Worm (Caenorhabditis elegans) whole organism, young adult: ENCODE measurements around the gene nep-4.

Source experiments
- B0035.1 ChIP-seq: sonication (generic microtip); optimal IDR thresholded peaks from 2 replicates; lab custom pipeline; 2016; ENCODE audit warnings: missing genetic modification characterization, mild to moderate bottlenecking, missing compliant biosample characterization, missing genotype, missing genetic modification reagents
- B0261.1 ChIP-seq: sonication (generic microtip); optimal IDR thresholded peaks from 2 replicates; lab custom pipeline; 2016; ENCODE audit warnings: mild to moderate bottlenecking, missing genetic modification characterization, moderate library complexity, missing compliant biosample characterization
- F22D6.2 ChIP-seq: sonication (generic microtip); optimal IDR thresholded peaks from 2 replicates; lab custom pipeline; 2016; ENCODE audit warnings: mild to moderate bottlenecking, missing genetic modification characterization, missing compliant biosample characterization
- F23B12.7 ChIP-seq: sonication (generic microtip); optimal IDR thresholded peaks from 2 replicates; lab custom pipeline; 2017; ENCODE audit warnings: missing genetic modification characterization, mild to moderate bottlenecking, missing compliant biosample characterization, antibody characterized with exemption, moderate library complexity; ENCODE audit not compliant: insufficient read depth
- F33H1.4 ChIP-seq: fragments of 200-800 bp; sonication (Bioruptor generic); IDR thresholded peaks from 2 replicates; pipeline ENCODE4 v1.3.6; 2022; ENCODE audit warnings: missing genetic modification reagents, missing genetic modification characterization, missing compliant biosample characterization
- F57C9.4 ChIP-seq: sonication (generic microtip); optimal IDR thresholded peaks from 2 replicates; lab custom pipeline; 2017; ENCODE audit warnings: mild to moderate bottlenecking, missing genetic modification characterization, missing compliant biosample characterization
- T26A5.8 ChIP-seq: sonication (generic microtip); optimal IDR thresholded peaks from 2 replicates; lab custom pipeline; 2016; ENCODE audit warnings: missing genetic modification characterization, missing compliant biosample characterization
- Y53F4B.3 ChIP-seq: fragments of 200-800 bp; sonication (Bioruptor generic); IDR thresholded peaks from 2 replicates; pipeline ENCODE4 v1.3.6; 2022; ENCODE audit warnings: missing genetic modification reagents, missing genetic modification characterization, missing compliant biosample characterization
- Y56A3A.18 ChIP-seq: fragments of 200-800 bp; sonication (Bioruptor generic); IDR thresholded peaks from 2 replicates; pipeline ENCODE4 v1.3.6; 2022; ENCODE audit warnings: missing genetic modification reagents, missing genetic modification characterization, missing compliant biosample characterization
- akir-1 ChIP-seq: fragments of 200-800 bp; sonication (Bioruptor generic); optimal IDR thresholded peaks from 2 replicates; lab custom pipeline; 2018; ENCODE audit warnings: mild to moderate bottlenecking, missing genetic modification characterization, moderate library complexity, missing compliant biosample characterization
- athp-1 ChIP-seq: sonication (generic microtip); optimal IDR thresholded peaks from 2 replicates; lab custom pipeline; 2017; ENCODE audit warnings: mild to moderate bottlenecking, missing genetic modification characterization, missing compliant biosample characterization
- ccch-3 ChIP-seq: fragments of 200-800 bp; sonication (Bioruptor generic); optimal IDR thresholded peaks from 2 replicates; lab custom pipeline; 2018; ENCODE audit warnings: mild to moderate bottlenecking, missing genetic modification characterization, missing compliant biosample characterization
- cebp-2 ChIP-seq: fragments of 200-800 bp; sonication (Bioruptor generic); IDR thresholded peaks from 2 replicates; pipeline ENCODE4 v1.3.6; 2022; ENCODE audit warnings: missing genetic modification characterization, missing compliant biosample characterization
- ceh-100 ChIP-seq: fragments of 200-800 bp; sonication (Bioruptor generic); IDR thresholded peaks from 2 replicates; pipeline ENCODE4 v1.3.6; 2022; ENCODE audit warnings: missing genetic modification reagents, missing genetic modification characterization, missing compliant biosample characterization
- ceh-40 ChIP-seq: fragments of 200-800 bp; sonication (Bioruptor generic); IDR thresholded peaks from 2 replicates; pipeline ENCODE4 v1.3.6; 2022; ENCODE audit warnings: missing genetic modification characterization, missing compliant biosample characterization
- ceh-58 ChIP-seq: fragments of 200-800 bp; sonication (Bioruptor generic); IDR thresholded peaks from 2 replicates; pipeline ENCODE4 v1.3.6; 2022; ENCODE audit warnings: missing genetic modification characterization, missing compliant biosample characterization
- ceh-79 ChIP-seq: sonication (generic microtip); optimal IDR thresholded peaks from 2 replicates; lab custom pipeline; 2017; ENCODE audit warnings: mild to moderate bottlenecking, missing genetic modification characterization, missing compliant biosample characterization
- ceh-91 ChIP-seq: fragments of 200-800 bp; sonication (Bioruptor generic); IDR thresholded peaks from 2 replicates; pipeline ENCODE4 v1.3.6; 2022; ENCODE audit warnings: missing genetic modification reagents, missing genetic modification characterization, missing compliant biosample characterization
- die-1 ChIP-seq: sonication (generic microtip); optimal IDR thresholded peaks from 2 replicates; lab custom pipeline; 2016; ENCODE audit warnings: missing genotype, mild to moderate bottlenecking, missing genetic modification characterization, missing compliant biosample characterization
- egl-44 ChIP-seq: fragments of 200-800 bp; sonication (Bioruptor generic); IDR thresholded peaks from 2 replicates; pipeline ENCODE4 v1.3.6; 2022; ENCODE audit warnings: missing genetic modification reagents, missing genetic modification characterization, missing compliant biosample characterization
- egrh-3 ChIP-seq: fragments of 200-800 bp; sonication (Bioruptor generic); IDR thresholded peaks from 2 replicates; pipeline ENCODE4 v1.3.6; 2022; ENCODE audit warnings: missing genetic modification reagents, missing genetic modification characterization, missing compliant biosample characterization
- hrde-1 ChIP-seq: sonication (generic microtip); optimal IDR thresholded peaks from 2 replicates; lab custom pipeline; 2016; ENCODE audit warnings: missing genetic modification characterization, mild to moderate bottlenecking, missing compliant biosample characterization, moderate library complexity, missing genotype, missing genetic modification reagents, borderline replicate concordance
- hsf-1 ChIP-seq: fragments of 200-800 bp; sonication (Bioruptor generic); IDR thresholded peaks from 2 replicates; pipeline ENCODE4 v1.3.6; 2022; ENCODE audit warnings: missing genetic modification reagents, missing genetic modification characterization, missing compliant biosample characterization
- let-607 ChIP-seq, 2 experiments: fragments of 200-800 bp in 1 of 2; sonication (Bioruptor generic) in 1 of 2; sonication (generic microtip) in 1 of 2; optimal IDR thresholded peaks; 2 replicates each; lab custom pipeline; 2016 to 2018; ENCODE audit warnings: mild to moderate bottlenecking in 2 of 2, missing compliant biosample characterization in 2 of 2, missing genetic modification characterization in 2 of 2, moderate library complexity in 2 of 2, missing genotype in 1 of 2
- lin-26 ChIP-seq: fragments of 200-800 bp; sonication (Bioruptor generic); IDR thresholded peaks from 2 replicates; pipeline ENCODE4 v1.3.6; 2022; ENCODE audit warnings: missing genetic modification reagents, missing genetic modification characterization, missing compliant biosample characterization
- lin-40 ChIP-seq: sonication (generic microtip); optimal IDR thresholded peaks from 2 replicates; lab custom pipeline; 2016; ENCODE audit warnings: missing genetic modification characterization, mild to moderate bottlenecking, missing compliant biosample characterization, missing genotype, missing genetic modification reagents
- nfyb-1 ChIP-seq: fragments of 200-800 bp; sonication (Bioruptor generic); IDR thresholded peaks from 2 replicates; pipeline ENCODE4 v1.3.6; 2022; ENCODE audit warnings: missing genetic modification reagents, missing genetic modification characterization, missing compliant biosample characterization
- rec-8 ChIP-seq, 2 experiments: sonication (generic microtip); optimal IDR thresholded peaks; 2 replicates each; lab custom pipeline; 2016; ENCODE audit warnings: mild to moderate bottlenecking in 2 of 2, missing genetic modification characterization in 2 of 2, missing genetic modification reagents in 2 of 2, missing genotype in 2 of 2, missing biosample characterization in 1 of 2, missing compliant biosample characterization in 1 of 2, moderate library complexity in 1 of 2
- snpc-1.1 ChIP-seq: sonication (generic microtip); optimal IDR thresholded peaks from 2 replicates; lab custom pipeline; 2017; ENCODE audit warnings: missing genetic modification characterization, mild to moderate bottlenecking, missing compliant biosample characterization, antibody characterized with exemption, moderate library complexity, missing genotype, missing genetic modification reagents; ENCODE audit not compliant: insufficient read depth
- tbp1 ChIP-seq: fragments of 200-800 bp; sonication (Bioruptor generic); optimal IDR thresholded peaks from 2 replicates; lab custom pipeline; 2018; ENCODE audit warnings: mild to moderate bottlenecking, missing genetic modification characterization, missing compliant biosample characterization
- unc-130 ChIP-seq: sonication (generic microtip); optimal IDR thresholded peaks from 2 replicates; lab custom pipeline; 2016; ENCODE audit warnings: missing genetic modification reagents, missing genetic modification characterization, missing compliant biosample characterization
- xnd-1 ChIP-seq: sonication (generic microtip); optimal IDR thresholded peaks from 2 replicates; lab custom pipeline; 2016; ENCODE audit warnings: missing genotype, missing genetic modification reagents, missing genetic modification characterization, missing compliant biosample characterization
- ztf-26 ChIP-seq: sonication (generic microtip); optimal IDR thresholded peaks from 2 replicates; lab custom pipeline; 2017; ENCODE audit warnings: missing genetic modification characterization, missing compliant biosample characterization

The nep-4 gene

ce11 chrX:6899848-6900247 is 36.6 kb upstream of the nep-4 start, which contains the start of gene F14B8.4:
Gene F14B8.4 (minus strand): TSS chrX:6899948.
- TF ChIP-seq lin-40 (tag; lab: Kevin White, UChicago) = no peak
- TF ChIP-seq ztf-26 (tag; lab: Kevin White, UChicago) = no peak
- TF ChIP-seq Y56A3A.18 (GFP tag; lab: Robert Waterston, UW) = no peak
- TF ChIP-seq B0035.1 (tag; lab: Kevin White, UChicago) = no peak
- TF ChIP-seq F33H1.4 (GFP tag; lab: Robert Waterston, UW) = no peak
- no peak for TF ChIP-seq ceh-79 (tag; lab: Kevin White, UChicago)
- TF ChIP-seq lin-26 (GFP tag; lab: Robert Waterston, UW) = no peak
- no peak for TF ChIP-seq T26A5.8 (tag; lab: Kevin White, UChicago)
- TF ChIP-seq F22D6.2 = no peak
- TF ChIP-seq hsf-1 (GFP tag; lab: Robert Waterston, UW) = no peak
- no peak for TF ChIP-seq ceh-58 (GFP tag; lab: Robert Waterston, UW)
- TF ChIP-seq snpc-1.1 (tag; lab: Kevin White, UChicago) = no peak
- no peak for TF ChIP-seq cebp-2 (GFP tag; lab: Robert Waterston, UW)
- no peak for TF ChIP-seq ceh-100 (GFP tag; lab: Robert Waterston, UW)

- no peak for TF ChIP-seq akir-1 (GFP tag; lab: Kevin White, UChicago)
- no peak for TF ChIP-seq F23B12.7 (tag; lab: Kevin White, UChicago)
- TF ChIP-seq hrde-1 = no peak
- TF ChIP-seq F57C9.4 (tag; lab: Kevin White, UChicago) = no peak
- no peak for TF ChIP-seq B0261.1 (tag; lab: Kevin White, UChicago)
- no peak for TF ChIP-seq ccch-3
- no peak for TF ChIP-seq egl-44
- no peak for TF ChIP-seq ztf-26 (tag; lab: Kevin White, UChicago)
- no peak for TF ChIP-seq rec-8 (tag; optimal IDR thresholded peaks at IDR 0.05; lab: Kevin White, UChicago)
These were observed 30.9 kb upstream of the nep-4 start for ce11 chrX:6894104-6894503.

- no peak for TF ChIP-seq xnd-1 (tag; lab: Kevin White, UChicago)
- no peak for TF ChIP-seq ceh-58 (GFP tag; lab: Robert Waterston, UW)
- no peak for TF ChIP-seq unc-130 (GFP tag; lab: Kevin White, UChicago)
- TF ChIP-seq nfyb-1 = no peak
- TF ChIP-seq F23B12.7 (tag; lab: Kevin White, UChicago) = no peak
- no peak for TF ChIP-seq athp-1
- no peak for TF ChIP-seq tbp1 (GFP tag; lab: Kevin White, UChicago)
- TF ChIP-seq die-1 (tag; lab: Kevin White, UChicago) = no peak
These were observed 29.9 kb upstream of the nep-4 start for ce11 chrX:6893074-6893473.

- TF ChIP-seq ceh-91 (no peak), egrh-3 (GFP tag; lab: Robert Waterston, UW) (no peak), let-607 (tag; optimal IDR thresholded peaks at IDR 0.05; lab: Kevin White, UChicago) (no peak), snpc-1.1 (tag; lab: Kevin White, UChicago) (no peak), ceh-40 (GFP tag; lab: Robert Waterston, UW) (no peak), Y53F4B.3 (GFP tag; lab: Robert Waterston, UW) (no peak)
These were observed 26.1 kb upstream of the nep-4 start, which contains the start of gene unc-6 for ce11 chrX:6889374-6889773. Gene unc-6 (plus strand): TSS chrX:6889674.
